Worm (Caenorhabditis elegans) whole organism, midembryonic: Measurements from ENCODE around the gene wrb-1.
A peak's percentile ranks its signal among the peaks of the same experiment; 100 is the strongest.

Experiments
- T22C8.4 ChIP-seq: fragments of 200-800 bp; sonication (Bioruptor generic); IDR thresholded peaks from 2 replicates; pipeline ENCODE4 v1.3.6; 2022; ENCODE audit warnings: missing genetic modification characterization, missing compliant biosample characterization
- cog-1 ChIP-seq: sonication (generic microtip); optimal IDR thresholded peaks from 2 replicates; lab custom pipeline; 2016; ENCODE audit warnings: missing genetic modification characterization, missing compliant biosample characterization
- flt-1 ChIP-seq: fragments of 200-800 bp; sonication (Bioruptor generic); IDR thresholded peaks from 2 replicates; pipeline ENCODE4 v1.3.6; 2022; ENCODE audit warnings: missing genetic modification characterization, missing compliant biosample characterization
- klf-2 ChIP-seq: fragments of 200-800 bp; sonication (Bioruptor generic); conservative IDR thresholded peaks from 2 replicates; pipeline ENCODE4 v1.3.6; 2022; ENCODE audit warnings: missing genetic modification reagents, missing genetic modification characterization, missing compliant biosample characterization
- med-1 ChIP-seq: sonication (generic microtip); optimal IDR thresholded peaks from 2 replicates; lab custom pipeline; 2017; ENCODE audit warnings: missing genetic modification characterization, mild to moderate bottlenecking, missing compliant biosample characterization, antibody characterized with exemption, missing genetic modification reagents; ENCODE audit not compliant: insufficient read depth
- ref-1 ChIP-seq: fragments of 200-800 bp; sonication (Bioruptor generic); conservative IDR thresholded peaks from 2 replicates; pipeline ENCODE4 v1.3.6; 2022; ENCODE audit warnings: missing genetic modification reagents, missing genetic modification characterization, missing compliant biosample characterization
- tab-1 ChIP-seq: fragments of 200-800 bp; sonication (Bioruptor generic); IDR thresholded peaks from 2 replicates; pipeline ENCODE4 v1.3.6; 2022; ENCODE audit warnings: missing genetic modification characterization, missing compliant biosample characterization
- ztf-23 ChIP-seq: fragments of 200-800 bp; sonication (Bioruptor generic); IDR thresholded peaks from 2 replicates; pipeline ENCODE4 v1.3.6; 2022; ENCODE audit warnings: missing genetic modification reagents, missing genetic modification characterization, missing compliant biosample characterization
- ztf-29 ChIP-seq: fragments of 200-800 bp; sonication (Bioruptor generic); IDR thresholded peaks from 2 replicates; pipeline ENCODE4 v1.3.6; 2022; ENCODE audit warnings: missing genetic modification reagents, missing genetic modification characterization, missing compliant biosample characterization

wrb-1 gene

ce11 chrV:1195995-1196394 is at the start of gene wrb-1, which contains the start of gene Y50D4A.4:
TSS of gene wrb-1 (plus strand) at chrV:1196072.
TSS of gene Y50D4A.4 (minus strand) at chrV:1196127.
- no peak for TF ChIP-seq flt-1
- no peak for TF ChIP-seq tab-1 (GFP tag; lab: Robert Waterston, UW)
- no peak for TF ChIP-seq T22C8.4
- no peak for TF ChIP-seq ztf-23
- TF ChIP-seq med-1 (GFP tag; lab: Kevin White, UChicago) = no peak
- no peak for TF ChIP-seq ztf-29 (GFP tag; lab: Robert Waterston, UW)
- no peak for TF ChIP-seq ref-1 (GFP tag; lab: Robert Waterston, UW)
- no peak for TF ChIP-seq cog-1 (tag; lab: Kevin White, UChicago)

ce11 chrV:1149734-1150669 is 45.9 kb upstream of the wrb-1 start:
- TF ChIP-seq flt-1 (no peak), ztf-23 (no peak), cog-1 (tag; lab: Kevin White, UChicago) (no peak), tab-1 (GFP tag; lab: Robert Waterston, UW) (no peak), T22C8.4 (no peak), ref-1 (GFP tag; lab: Robert Waterston, UW) (no peak), ztf-29 (GFP tag; lab: Robert Waterston, UW) (no peak), klf-2 (GFP tag; lab: Robert Waterston, UW) (no peak), med-1 (GFP tag; lab: Kevin White, UChicago) (no peak)

ce11 chrV:1151324-1151742 is 44.5 kb upstream of the wrb-1 start:
- TF ChIP-seq ztf-23 = peak; percentile 75; the same call in 1 of the 2 replicates
- peak; percentile 88 for TF ChIP-seq flt-1
- peak; percentile 47; the same call in 1 of the 2 replicates for TF ChIP-seq ref-1 (GFP tag; lab: Robert Waterston, UW)
- TF ChIP-seq ztf-29 (GFP tag; lab: Robert Waterston, UW) = no peak
- TF ChIP-seq med-1 (GFP tag; lab: Kevin White, UChicago) = no peak
- no peak for TF ChIP-seq klf-2 (GFP tag; lab: Robert Waterston, UW)
- 0 out of 2 replicates have a peak, but pooled peaks have one; percentile 14 for TF ChIP-seq tab-1 (GFP tag; lab: Robert Waterston, UW)
- peak; percentile 88 for TF ChIP-seq T22C8.4
- TF ChIP-seq cog-1 (tag; lab: Kevin White, UChicago) = peak; percentile 98

ce11 chrV:1151830-1152229 is 44.0 kb upstream of the wrb-1 start:
- TF ChIP-seq klf-2 (GFP tag; lab: Robert Waterston, UW) (no peak), ztf-23 (no peak), cog-1 (tag; lab: Kevin White, UChicago) (no peak)

- TF ChIP-seq T22C8.4 = no peak
- TF ChIP-seq med-1 (GFP tag; lab: Kevin White, UChicago) = no peak
- TF ChIP-seq ztf-23 = no peak
- TF ChIP-seq cog-1 (tag; lab: Kevin White, UChicago) = no peak
- TF ChIP-seq ref-1 (GFP tag; lab: Robert Waterston, UW) = no peak
- TF ChIP-seq klf-2 (GFP tag; lab: Robert Waterston, UW) = no peak
- TF ChIP-seq ztf-29 (GFP tag; lab: Robert Waterston, UW) = no peak
- no peak for TF ChIP-seq flt-1
- TF ChIP-seq tab-1 (GFP tag; lab: Robert Waterston, UW) = no peak
Observed at ce11 chrV:1152736-1153135, 43.1 kb upstream of the wrb-1 start.

ce11 chrV:1153387-1153786 is 42.5 kb upstream of the wrb-1 start:
- no peak for TF ChIP-seq ref-1 (GFP tag; lab: Robert Waterston, UW)
- TF ChIP-seq flt-1 = no peak
- TF ChIP-seq klf-2 (GFP tag; lab: Robert Waterston, UW) = no peak
- TF ChIP-seq T22C8.4 = no peak
- no peak for TF ChIP-seq tab-1 (GFP tag; lab: Robert Waterston, UW)
- TF ChIP-seq ztf-29 (GFP tag; lab: Robert Waterston, UW) = no peak
- TF ChIP-seq ztf-23 = no peak
- no peak for TF ChIP-seq cog-1 (tag; lab: Kevin White, UChicago)
- TF ChIP-seq med-1 (GFP tag; lab: Kevin White, UChicago) = no peak

ce11 chrV:1153925-1154324 is 41.9 kb upstream of the wrb-1 start:
- TF ChIP-seq ztf-29 (GFP tag; lab: Robert Waterston, UW) (no peak), ztf-23 (peak; percentile 55; the same call in 1 of the 2 replicates), tab-1 (GFP tag; lab: Robert Waterston, UW) (no peak), klf-2 (GFP tag; lab: Robert Waterston, UW) (no peak), T22C8.4 (no peak), flt-1 (0 out of 2 replicates have a peak, but pooled peaks have one; percentile 26)

- TF ChIP-seq klf-2 (GFP tag; lab: Robert Waterston, UW) (no peak), T22C8.4 (no peak), cog-1 (tag; lab: Kevin White, UChicago) (no peak), med-1 (GFP tag; lab: Kevin White, UChicago) (no peak), flt-1 (no peak), ztf-23 (no peak), ref-1 (GFP tag; lab: Robert Waterston, UW) (no peak)
Observed at ce11 chrV:1154472-1155278, 41.2 kb upstream of the wrb-1 start.

- no peak for TF ChIP-seq cog-1 (tag; lab: Kevin White, UChicago)
- no peak for TF ChIP-seq ztf-23
- no peak for TF ChIP-seq flt-1
- no peak for TF ChIP-seq ref-1 (GFP tag; lab: Robert Waterston, UW)
- no peak for TF ChIP-seq klf-2 (GFP tag; lab: Robert Waterston, UW)
- TF ChIP-seq med-1 (GFP tag; lab: Kevin White, UChicago) = no peak
- no peak for TF ChIP-seq T22C8.4
- TF ChIP-seq ztf-29 (GFP tag; lab: Robert Waterston, UW) = no peak
- TF ChIP-seq tab-1 (GFP tag; lab: Robert Waterston, UW) = no peak
Observed at ce11 chrV:1155914-1156313, 40.0 kb upstream of the wrb-1 start, which contains the start of gene cmd-1. TSS of gene cmd-1 (plus strand) at chrV:1156271.
